Fruit fly (Drosophila melanogaster): ENCODE measurements around the gene Trf2.

The Trf2 gene

dm6 chrX:8408971-8409455, at the start of gene Trf2 (continued):
- TF ChIP-seq CG6791 (GFP tag; IDR thresholded peaks at IDR 0.05; ENCODE audit: partially characterized antibody) (no peak), ci (GFP tag; IDR thresholded peaks at IDR 0.05) (peak; percentile 68), CG15514 (GFP tag; optimal IDR thresholded peaks at IDR 0.05) (peak; percentile 46), crp (GFP tag; optimal IDR thresholded peaks at IDR 0.05) (peak in 1 of 2 experiments; percentile 83), CG15601 (tag; optimal IDR thresholded peaks at IDR 0.05) (no peak), CG13775 (GFP tag; optimal IDR thresholded peaks at IDR 0.05) (no peak), sob (GFP tag; IDR thresholded peaks at IDR 0.05) (peak; percentile 31; the same call in 1 of the 2 replicates), CG13624 (GFP tag; optimal IDR thresholded peaks at IDR 0.05) (peak; percentile 48), CHES-1-like (GFP tag; optimal IDR thresholded peaks at IDR 0.05) (no peak), Dip3 (GFP tag; optimal IDR thresholded peaks at IDR 0.05) (no peak), MTF-1 (GFP tag; optimal IDR thresholded peaks at IDR 0.05; ENCODE audit: borderline replicate concordance) (peak; percentile 64), CG6683 (GFP tag; optimal IDR thresholded peaks at IDR 0.05) (no peak), CG4617 (GFP tag; optimal IDR thresholded peaks at IDR 0.05; ENCODE audit: borderline replicate concordance) (peak; percentile 31), wor (GFP tag; IDR thresholded peaks at IDR 0.05) (no peak), Dbx (GFP tag; IDR thresholded peaks at IDR 0.05) (peak; percentile 59; the same call in 1 of the 3 replicates), CG11093 (GFP tag; IDR thresholded peaks at IDR 0.05) (no peak), pzg (GFP tag; optimal IDR thresholded peaks at IDR 0.05) (peak; percentile 70), Trl (optimal IDR thresholded peaks at IDR 0.05) (no peak), Trl (GFP tag; optimal IDR thresholded peaks at IDR 0.05) (peak; percentile 9), CG1832 (GFP tag; optimal IDR thresholded peaks at IDR 0.05) (no peak), nom (GFP tag; optimal IDR thresholded peaks at IDR 0.05) (peak; percentile 45), disco-r (GFP tag; optimal IDR thresholded peaks at IDR 0.05) (no peak), NFAT (GFP tag; IDR thresholded peaks at IDR 0.05) (0 out of 2 replicates have a peak, but pooled peaks have one; percentile 5), Vsx1 (GFP tag; optimal IDR thresholded peaks at IDR 0.05) (no peak), CG15269 (tag; optimal IDR thresholded peaks at IDR 0.05) (no peak), CG1603 (tag; optimal IDR thresholded peaks at IDR 0.05) (peak; percentile 2), unc-4 (GFP tag; IDR thresholded peaks at IDR 0.05; ENCODE audit: partially characterized antibody) (no peak), CG18599 (GFP tag; optimal IDR thresholded peaks at IDR 0.05) (no peak), psq (GFP tag; optimal IDR thresholded peaks at IDR 0.05) (no peak), wek (GFP tag; optimal IDR thresholded peaks at IDR 0.05) (no peak), lbe (GFP tag; optimal IDR thresholded peaks at IDR 0.05) (no peak), Nf-YB (GFP tag; optimal IDR thresholded peaks at IDR 0.05) (peak; percentile 11), dm (GFP tag; optimal IDR thresholded peaks at IDR 0.05) (peak; percentile 35), Med (GFP tag) (peak; percentile 85), nerfin-1 (tag; optimal IDR thresholded peaks at IDR 0.05) (no peak), inv (GFP tag; IDR thresholded peaks at IDR 0.05; ENCODE audit: partially characterized antibody) (no peak), CG6854 (GFP tag; optimal IDR thresholded peaks at IDR 0.05) (no peak), Mes4 (GFP tag; optimal IDR thresholded peaks at IDR 0.05) (peak; percentile 6), CG10979 (tag; optimal IDR thresholded peaks at IDR 0.05) (no peak), run (tag; optimal IDR thresholded peaks at IDR 0.05) (no peak), CG15073 (GFP tag; optimal IDR thresholded peaks at IDR 0.05) (no peak), CG32532 (GFP tag; IDR thresholded peaks at IDR 0.05) (peak; percentile 41; the same call in 1 of the 2 replicates), Atf6 (GFP tag; IDR thresholded peaks at IDR 0.05) (0 out of 2 replicates have a peak, but pooled peaks have one; percentile 38), CG33213 (GFP tag; optimal IDR thresholded peaks at IDR 0.05) (no peak), cad (GFP tag; optimal IDR thresholded peaks at IDR 0.05) (no peak), Sry-δ (GFP tag; optimal IDR thresholded peaks at IDR 0.05) (peak; percentile 26), CG9727 (GFP tag; optimal IDR thresholded peaks at IDR 0.05) (no peak), ewg (GFP tag; optimal IDR thresholded peaks at IDR 0.05) (no peak), crol (GFP tag; IDR thresholded peaks at IDR 0.05) (no peak), E2f2 (GFP tag; IDR thresholded peaks at IDR 0.05) (peak; percentile 43; the same call in 1 of the 2 replicates)

Measured in whole organism, embryonic.